Fruit fly (Drosophila melanogaster): ENCODE results near the gene Nrx-1.

Gene Nrx-1

DNA sequence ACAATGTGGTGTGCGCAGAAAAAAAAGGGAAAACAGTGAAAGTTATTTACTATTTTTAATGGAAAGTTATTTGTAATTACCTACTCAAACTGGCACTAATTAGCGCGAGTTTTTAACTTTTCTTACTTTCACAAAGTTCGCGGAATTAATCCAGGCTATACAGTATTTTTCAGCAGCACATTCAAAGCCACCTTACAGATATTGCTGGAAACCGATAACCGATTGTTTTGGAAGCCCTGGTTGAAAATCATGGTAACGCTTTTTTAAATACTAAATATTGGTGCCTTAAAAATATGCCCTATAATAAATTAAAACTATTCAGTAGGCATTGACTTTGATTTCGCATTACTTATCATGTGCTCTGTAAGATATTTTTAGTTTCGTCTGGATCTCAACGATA lies 24.5 kb downstream of the Nrx-1 start, which contains the start of gene tHMG2 (continued):
- peak; percentile 27; the same call in 1 of the 2 replicates for TF ChIP-seq amos (GFP tag; IDR thresholded peaks at IDR 0.05; ENCODE audit: partially characterized antibody)
- TF ChIP-seq Aef1 (GFP tag; IDR thresholded peaks at IDR 0.05) = no peak
- TF ChIP-seq Ets65A (GFP tag) = peak; percentile 14
- peak; percentile 40 for TF ChIP-seq pzg (GFP tag; optimal IDR thresholded peaks at IDR 0.05)
- no peak for TF ChIP-seq maf-S (GFP tag; optimal IDR thresholded peaks at IDR 0.05)
- TF ChIP-seq CG6683 (GFP tag; optimal IDR thresholded peaks at IDR 0.05) = no peak
- TF ChIP-seq BEAF-32 (GFP tag; optimal IDR thresholded peaks at IDR 0.05) = peak; percentile 36
- peak; percentile 76 for TF ChIP-seq CG6689 (GFP tag; IDR thresholded peaks at IDR 0.05)
- TF ChIP-seq hbn (GFP tag; IDR thresholded peaks at IDR 0.05; ENCODE audit: partially characterized antibody) = 0 out of 2 replicates have a peak, but pooled peaks have one; percentile 26
- TF ChIP-seq fd64A (GFP tag; optimal IDR thresholded peaks at IDR 0.05) = no peak

DNA sequence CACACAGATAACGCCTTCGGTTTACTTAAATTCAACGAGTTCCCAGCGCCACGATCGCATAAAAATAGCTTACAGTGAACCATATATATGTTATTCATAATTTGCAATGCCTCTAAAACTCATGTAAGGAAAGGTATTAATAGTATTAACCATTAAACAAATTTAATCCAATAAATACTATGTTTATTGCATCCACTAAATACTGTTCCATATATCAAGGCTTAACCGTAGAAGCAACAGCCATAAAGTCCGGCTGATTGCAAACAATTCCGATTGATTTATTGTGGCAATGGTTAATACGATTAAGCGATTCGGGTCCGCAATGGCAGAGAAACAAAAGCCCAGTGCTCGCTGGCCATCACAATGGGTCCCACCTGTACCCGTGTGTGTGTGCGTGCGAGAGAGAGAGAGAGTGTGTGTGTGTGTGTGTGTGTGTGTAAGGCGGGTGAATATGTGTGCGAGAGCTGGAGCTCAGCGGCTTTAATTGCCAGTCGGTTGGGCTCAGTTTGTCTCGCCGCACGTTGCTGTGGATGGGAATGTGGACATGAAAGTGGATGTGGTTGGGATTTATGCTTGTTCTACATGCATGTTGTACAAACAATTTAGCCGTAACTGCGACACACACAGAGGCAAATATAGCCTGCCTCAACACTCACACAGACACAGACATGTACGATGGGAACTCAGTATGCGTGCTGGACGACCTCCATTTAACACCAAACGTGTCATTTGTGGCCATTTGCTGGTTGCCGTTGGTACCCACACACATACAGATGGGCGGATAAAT lies 26.4 kb downstream of the Nrx-1 start:
- TF ChIP-seq CG12236 (GFP tag; optimal IDR thresholded peaks at IDR 0.05) = no peak
- TF ChIP-seq dysf (GFP tag; IDR thresholded peaks at IDR 0.05) = peak; percentile 34; the same call in 1 of the 3 replicates
- TF ChIP-seq knrl (GFP tag; IDR thresholded peaks at IDR 0.05; ENCODE audit: partially characterized antibody) = no peak
- TF ChIP-seq CG6272 (GFP tag; IDR thresholded peaks at IDR 0.05) = no peak
- no peak for TF ChIP-seq pfk (GFP tag; optimal IDR thresholded peaks at IDR 0.05)
- no peak for TF ChIP-seq corto (GFP tag; optimal IDR thresholded peaks at IDR 0.05)
- TF ChIP-seq kah (GFP tag; optimal IDR thresholded peaks at IDR 0.05) = no peak
- peak; percentile 0 for TF ChIP-seq CG6683 (GFP tag; optimal IDR thresholded peaks at IDR 0.05)
- TF ChIP-seq Fer1 (GFP tag; optimal IDR thresholded peaks at IDR 0.05) = peak; percentile 33
- 0 out of 3 replicates have a peak, but pooled peaks have one; percentile 35 for TF ChIP-seq CG14050 (GFP tag; IDR thresholded peaks at IDR 0.05)
- peak; percentile 3 for TF ChIP-seq fd64A (GFP tag; optimal IDR thresholded peaks at IDR 0.05)
- no peak for TF ChIP-seq Hr39 (optimal IDR thresholded peaks at IDR 0.05)
- no peak for TF ChIP-seq Elba2 (GFP tag; optimal IDR thresholded peaks at IDR 0.05)
- TF ChIP-seq p53 (GFP tag; optimal IDR thresholded peaks at IDR 0.05) = no peak
- peak; percentile 54 for TF ChIP-seq CG4424 (GFP tag; optimal IDR thresholded peaks at IDR 0.05)
- TF ChIP-seq lov (optimal IDR thresholded peaks at IDR 0.05) = no peak
- no peak for TF ChIP-seq lov (GFP tag; IDR thresholded peaks at IDR 0.05)
- TF ChIP-seq gcm2 (GFP tag; optimal IDR thresholded peaks at IDR 0.05) = no peak
- peak; percentile 41 for TF ChIP-seq Hmr (GFP tag; optimal IDR thresholded peaks at IDR 0.05)
- no peak for TF ChIP-seq NfI (GFP tag; optimal IDR thresholded peaks at IDR 0.05)
- TF ChIP-seq chif (GFP tag; optimal IDR thresholded peaks at IDR 0.05) = no peak
- no peak for TF ChIP-seq CG17328 (GFP tag; IDR thresholded peaks at IDR 0.05)
- TF ChIP-seq Doc2 (GFP tag; IDR thresholded peaks at IDR 0.05) = no peak
- no peak for TF ChIP-seq CG4328 (GFP tag; optimal IDR thresholded peaks at IDR 0.05)
- TF ChIP-seq CG12155 (GFP tag; optimal IDR thresholded peaks at IDR 0.05) = no peak
- no peak for TF ChIP-seq NK7.1 (GFP tag; optimal IDR thresholded peaks at IDR 0.05)
- no peak for TF ChIP-seq lola (GFP tag; optimal IDR thresholded peaks at IDR 0.05)
- peak; percentile 17 for TF ChIP-seq CG17385 (GFP tag; optimal IDR thresholded peaks at IDR 0.05)
- no peak for TF ChIP-seq aop (GFP tag; IDR thresholded peaks at IDR 0.05)
- TF ChIP-seq sc (optimal IDR thresholded peaks at IDR 0.05) = no peak
- no peak for TF ChIP-seq sc (GFP tag; optimal IDR thresholded peaks at IDR 0.05)
- peak; percentile 44 for TF ChIP-seq CG9727 (GFP tag; optimal IDR thresholded peaks at IDR 0.05)
- no peak for TF ChIP-seq Dfd (GFP tag; optimal IDR thresholded peaks at IDR 0.05)
- no peak for TF ChIP-seq CG16779 (GFP tag; IDR thresholded peaks at IDR 0.05)
- 0 out of 2 replicates have a peak, but pooled peaks have one; percentile 13 for TF ChIP-seq Nf-YA (GFP tag; IDR thresholded peaks at IDR 0.05)
- no peak for TF ChIP-seq run (tag; optimal IDR thresholded peaks at IDR 0.05)
- TF ChIP-seq CG17612 (GFP tag; IDR thresholded peaks at IDR 0.05) = no peak
- no peak for TF ChIP-seq CG1832 (GFP tag; optimal IDR thresholded peaks at IDR 0.05)
- TF ChIP-seq grau (tag; optimal IDR thresholded peaks at IDR 0.05) = peak; percentile 72
- no peak for TF ChIP-seq Dll (GFP tag; IDR thresholded peaks at IDR 0.05; ENCODE audit: partially characterized antibody)

Data from whole organism, embryonic.